Worm (Caenorhabditis elegans): ENCODE data around the gene M106.2.

DNA sequence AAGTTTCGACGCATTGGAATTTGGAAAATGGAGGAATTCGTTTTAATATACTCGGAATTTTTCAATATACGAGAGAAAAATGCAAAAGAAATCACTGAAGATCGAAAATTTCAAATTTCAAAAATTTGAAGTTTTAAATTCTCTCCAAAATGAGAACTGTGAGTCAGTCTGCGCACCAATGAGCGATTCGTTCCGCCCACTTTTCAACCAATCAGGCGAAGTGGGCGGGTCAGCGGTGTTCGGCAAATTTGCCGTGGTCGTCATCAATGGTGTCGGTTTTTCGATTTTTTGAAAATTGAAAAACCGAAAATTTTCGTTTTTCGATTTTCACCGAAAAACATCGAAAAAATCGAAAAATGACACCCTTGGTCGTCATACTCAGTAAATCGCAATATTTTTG is 11.3 kb downstream of the M106.2 start:
- TF ChIP-seq F49E8.2 (tag; optimal IDR thresholded peaks at IDR 0.05; ENCODE audit: insufficient read depth), result no peak
- no peak for TF ChIP-seq tlf-1 (GFP tag; optimal IDR thresholded peaks at IDR 0.05)
- no peak for TF ChIP-seq madf-10 (tag; optimal IDR thresholded peaks at IDR 0.05)
- no peak for TF ChIP-seq sdz-38 (tag; optimal IDR thresholded peaks at IDR 0.05)
- TF ChIP-seq snpc-4 (GFP tag; optimal IDR thresholded peaks at IDR 0.05), result no peak
- TF ChIP-seq snpc-4 (tag; optimal IDR thresholded peaks at IDR 0.05), result no peak
- TF ChIP-seq rpc-1 (optimal IDR thresholded peaks at IDR 0.05), result no peak
- no peak for TF ChIP-seq rpc-1 (tag; optimal IDR thresholded peaks at IDR 0.05)
- TF ChIP-seq athp-1 (tag; optimal IDR thresholded peaks at IDR 0.05), result no peak

All from whole organism, young adult.